Fruit fly (Drosophila melanogaster) whole organism, embryonic: Measurements from ENCODE around the gene kel.

Experiments used
- ATbp ChIP-seq: fragments of 200-800 bp; sonication (Bioruptor generic); optimal IDR thresholded peaks from 2 replicates; lab custom pipeline; 2017; ENCODE audit warnings: missing biosample characterization, mild to moderate bottlenecking, missing genetic modification characterization, missing genetic modification reagents
- Aef1 ChIP-seq: fragments of 200-800 bp; sonication (Bioruptor generic); IDR thresholded peaks from 3 replicates; pipeline ENCODE4 v1.3.6; 2022; ENCODE audit warnings: missing biosample characterization, missing genetic modification characterization
- C15 ChIP-seq: fragments of 200-800 bp; sonication (Bioruptor generic); IDR thresholded peaks from 3 replicates; pipeline ENCODE4 v1.3.6; 2022; ENCODE audit warnings: missing biosample characterization, missing genetic modification characterization
- CG10147 ChIP-seq: fragments of 200-800 bp; sonication (Bioruptor generic); optimal IDR thresholded peaks from 2 replicates; lab custom pipeline; 2019; ENCODE audit warnings: missing biosample characterization, mild to moderate bottlenecking, missing genetic modification characterization, moderate library complexity
- CG1024 ChIP-seq: fragments of 200-800 bp; sonication (Bioruptor generic); IDR thresholded peaks from 2 replicates; pipeline ENCODE4 v1.3.6; 2022; ENCODE audit warnings: missing biosample characterization, missing genetic modification characterization
- CG10267 ChIP-seq: fragments of 200-800 bp; sonication (Bioruptor generic); optimal IDR thresholded peaks from 2 replicates; lab custom pipeline; 2018; ENCODE audit warnings: missing biosample characterization, mild to moderate bottlenecking, missing genetic modification characterization, moderate library complexity
- CG11456 ChIP-seq: fragments of 200-800 bp; sonication (Bioruptor generic); IDR thresholded peaks from 3 replicates; pipeline ENCODE4 v1.3.6; 2022; ENCODE audit warnings: missing biosample characterization, missing genetic modification characterization
- CG11560 ChIP-seq: fragments of 200-800 bp; sonication (Bioruptor generic); IDR thresholded peaks from 3 replicates; pipeline ENCODE4 v1.3.6; 2022; ENCODE audit warnings: missing biosample characterization, missing genetic modification characterization
- CG12219 ChIP-seq: fragments of 200-800 bp; sonication (Bioruptor generic); optimal IDR thresholded peaks from 3 replicates; lab custom pipeline; 2018; ENCODE audit warnings: missing biosample characterization, mild to moderate bottlenecking, missing genetic modification characterization
- CG13424 ChIP-seq: fragments of 200-800 bp; sonication (Bioruptor generic); optimal IDR thresholded peaks from 2 replicates; lab custom pipeline; 2019; ENCODE audit warnings: missing biosample characterization, mild to moderate bottlenecking, missing genetic modification characterization, moderate library complexity
- CG15601 ChIP-seq: fragments of 200-800 bp; sonication (Bioruptor generic); optimal IDR thresholded peaks from 3 replicates; lab custom pipeline; 2019; ENCODE audit warnings: missing biosample characterization, mild to moderate bottlenecking, missing genetic modification characterization, moderate library complexity
- CG1602 ChIP-seq: fragments of 200-800 bp; sonication (Bioruptor generic); optimal IDR thresholded peaks from 3 replicates; lab custom pipeline; 2016; ENCODE audit warnings: missing biosample characterization, missing genetic modification characterization
- CG16813 ChIP-seq: fragments of 200-800 bp; sonication (Bioruptor generic); IDR thresholded peaks from 3 replicates; pipeline ENCODE4 v1.3.6; 2022; ENCODE audit warnings: missing biosample characterization, missing genetic modification characterization; ENCODE audit not compliant: partially characterized antibody
- CG17361 ChIP-seq: fragments of 200-800 bp; sonication (Bioruptor generic); IDR thresholded peaks from 3 replicates; pipeline ENCODE4 v1.3.6; 2022; ENCODE audit warnings: missing biosample characterization, missing genetic modification characterization
- CG18619 ChIP-seq: fragments of 200-800 bp; sonication (Bioruptor generic); optimal IDR thresholded peaks from 3 replicates; lab custom pipeline; 2017; ENCODE audit warnings: missing biosample characterization, mild to moderate bottlenecking, missing genetic modification characterization
- CG2120 ChIP-seq: fragments of 200-800 bp; sonication (Bioruptor generic); optimal IDR thresholded peaks from 3 replicates; lab custom pipeline; 2016; ENCODE audit warnings: missing biosample characterization, missing genetic modification characterization
- CG33213 ChIP-seq: fragments of 200-800 bp; sonication (Bioruptor generic); optimal IDR thresholded peaks from 3 replicates; lab custom pipeline; 2016; ENCODE audit warnings: missing biosample characterization, missing genetic modification characterization
- CG4617 ChIP-seq: fragments of 200-800 bp; sonication (Bioruptor generic); optimal IDR thresholded peaks from 3 replicates; lab custom pipeline; 2016; ENCODE audit warnings: missing biosample characterization, missing genetic modification characterization, borderline replicate concordance
- CG6813 ChIP-seq: fragments of 200-800 bp; sonication (Bioruptor generic); optimal IDR thresholded peaks from 2 replicates; lab custom pipeline; 2017; ENCODE audit warnings: missing biosample characterization, missing genetic modification characterization, mild to moderate bottlenecking, moderate library complexity, missing genetic modification reagents
- CG7357 ChIP-seq: fragments of 200-800 bp; sonication (Bioruptor generic); IDR thresholded peaks from 3 replicates; pipeline ENCODE4 v1.3.6; 2022; ENCODE audit warnings: missing biosample characterization, missing genetic modification characterization
- CG7839 ChIP-seq: fragments of 200-800 bp; sonication (Bioruptor generic); optimal IDR thresholded peaks from 3 replicates; lab custom pipeline; 2018; ENCODE audit warnings: missing biosample characterization, mild to moderate bottlenecking, missing genetic modification characterization, moderate library complexity
- Dll ChIP-seq: fragments of 200-800 bp; sonication (Bioruptor generic); IDR thresholded peaks from 4 replicates; pipeline ENCODE4 v1.3.6; 2022; ENCODE audit warnings: missing biosample characterization, missing genetic modification characterization; ENCODE audit not compliant: partially characterized antibody
- Ets97D ChIP-seq: fragments of 200-800 bp; sonication (Bioruptor generic); optimal IDR thresholded peaks from 3 replicates; lab custom pipeline; 2016; ENCODE audit warnings: missing biosample characterization, missing genetic modification characterization
- HLHmδ ChIP-seq: fragments of 200-800 bp; sonication (Bioruptor generic); optimal IDR thresholded peaks from 2 replicates; lab custom pipeline; 2018; ENCODE audit warnings: missing biosample characterization, mild to moderate bottlenecking, missing genetic modification characterization, moderate library complexity
- HmgD ChIP-seq: fragments of 200-800 bp; sonication (Bioruptor generic); optimal IDR thresholded peaks from 3 replicates; lab custom pipeline; 2016; ENCODE audit warnings: missing biosample characterization, missing genetic modification characterization
- Lim3 ChIP-seq: fragments of 200-800 bp; sonication (Bioruptor generic); IDR thresholded peaks from 2 replicates; pipeline ENCODE4 v1.3.6; 2022; ENCODE audit warnings: missing biosample characterization, missing genetic modification characterization
- Opbp ChIP-seq: fragments of 200-800 bp; sonication (Bioruptor generic); IDR thresholded peaks from 3 replicates; pipeline ENCODE4 v1.3.6; 2022; ENCODE audit warnings: missing biosample characterization, missing genetic modification characterization; ENCODE audit not compliant: partially characterized antibody
- Ravus ChIP-seq: fragments of 200-800 bp; sonication (Bioruptor generic); IDR thresholded peaks from 2 replicates; pipeline ENCODE4 v1.3.6; 2022; ENCODE audit warnings: missing biosample characterization, missing genetic modification characterization
- Sry-β ChIP-seq: fragments of 200-800 bp; sonication (Bioruptor generic); optimal IDR thresholded peaks from 2 replicates; lab custom pipeline; 2018; ENCODE audit warnings: missing biosample characterization, mild to moderate bottlenecking, missing genetic modification characterization, moderate library complexity
- Tbp ChIP-seq: fragments of >200 bp; optimal IDR thresholded peaks from 2 replicates; lab custom pipeline; 2018; ENCODE audit warnings: missing biosample characterization, missing genetic modification characterization
- bowl ChIP-seq: fragments of 200-800 bp; sonication (Bioruptor generic); IDR thresholded peaks from 2 replicates; pipeline ENCODE4 v1.3.6; 2022; ENCODE audit warnings: missing biosample characterization, missing genetic modification characterization
- cas ChIP-seq: fragments of 200-800 bp; sonication (Bioruptor generic); IDR thresholded peaks from 2 replicates; pipeline ENCODE4 v1.3.6; 2022; ENCODE audit warnings: missing biosample characterization, missing genetic modification characterization
- ci ChIP-seq: fragments of 200-800 bp; sonication (Bioruptor generic); IDR thresholded peaks from 3 replicates; pipeline ENCODE4 v1.3.6; 2022; ENCODE audit warnings: missing biosample characterization, missing genetic modification characterization
- crol ChIP-seq: fragments of 200-800 bp; sonication (Bioruptor generic); IDR thresholded peaks from 2 replicates; pipeline ENCODE4 v1.3.6; 2022; ENCODE audit warnings: missing biosample characterization, missing genetic modification characterization
- da ChIP-seq: fragments of 200-800 bp; sonication (Bioruptor generic); optimal IDR thresholded peaks from 2 replicates; lab custom pipeline; 2016; ENCODE audit warnings: missing biosample characterization, missing genetic modification characterization
- dimm ChIP-seq: fragments of 200-800 bp; sonication (Bioruptor generic); IDR thresholded peaks from 2 replicates; pipeline ENCODE4 v1.3.6; 2022; ENCODE audit warnings: missing biosample characterization, missing genetic modification characterization
- ems ChIP-seq: fragments of 200-800 bp; sonication (Bioruptor generic); optimal IDR thresholded peaks from 3 replicates; lab custom pipeline; 2016; ENCODE audit warnings: missing biosample characterization, missing genetic modification characterization
- gsb-n ChIP-seq: fragments of 200-800 bp; sonication (Bioruptor generic); optimal IDR thresholded peaks from 3 replicates; lab custom pipeline; 2018; ENCODE audit warnings: missing biosample characterization, mild to moderate bottlenecking, missing genetic modification characterization
- gt ChIP-seq: fragments of 200-800 bp; sonication (Bioruptor generic); IDR thresholded peaks from 2 replicates; pipeline ENCODE4 v1.3.6; 2022; ENCODE audit warnings: missing biosample characterization, missing genetic modification characterization
- hbn ChIP-seq: fragments of 200-800 bp; sonication (Bioruptor generic); IDR thresholded peaks from 2 replicates; pipeline ENCODE4 v1.3.6; 2022; ENCODE audit warnings: missing biosample characterization, missing genetic modification characterization; ENCODE audit not compliant: partially characterized antibody
- jing ChIP-seq: fragments of 200-800 bp; sonication (Bioruptor generic); optimal IDR thresholded peaks from 2 replicates; lab custom pipeline; 2018; ENCODE audit warnings: missing biosample characterization, mild to moderate bottlenecking, missing genetic modification characterization
- lilli ChIP-seq: fragments of 200-800 bp; sonication (Bioruptor generic); optimal IDR thresholded peaks from 3 replicates; lab custom pipeline; 2016; ENCODE audit warnings: missing biosample characterization, missing genetic modification characterization
- lov ChIP-seq, 2 experiments: fragments of 200-800 bp in 1 of 2; fragments of >200 bp in 1 of 2; sonication (Bioruptor generic) in 1 of 2; IDR thresholded peaks in 1 of 2; optimal IDR thresholded peaks in 1 of 2; 2 replicates in 1 of 2; 3 replicates in 1 of 2; pipeline versions ENCODE4 v1.3.6 to Lab custom; 2017 to 2022; ENCODE audit warnings: missing biosample characterization in 1 of 2, missing genetic modification characterization in 1 of 2
- pb ChIP-seq: fragments of 200-800 bp; sonication (Bioruptor generic); optimal IDR thresholded peaks from 3 replicates; lab custom pipeline; 2016; ENCODE audit warnings: missing biosample characterization, missing genetic modification characterization
- peb ChIP-seq: fragments of 200-800 bp; sonication (Bioruptor generic); IDR thresholded peaks from 2 replicates; pipeline ENCODE4 v1.3.6; 2022; ENCODE audit warnings: missing biosample characterization, missing genetic modification characterization
- salm ChIP-seq: fragments of 200-800 bp; sonication (Bioruptor generic); optimal IDR thresholded peaks from 2 replicates; lab custom pipeline; 2018; ENCODE audit warnings: missing biosample characterization, mild to moderate bottlenecking, missing genetic modification characterization
- ssp ChIP-seq: fragments of 200-800 bp; sonication (Bioruptor generic); IDR thresholded peaks from 2 replicates; pipeline ENCODE4 v1.3.6; 2022; ENCODE audit warnings: missing biosample characterization, missing genetic modification characterization
- trh ChIP-seq: fragments of 200-800 bp; sonication (Bioruptor generic); optimal IDR thresholded peaks from 2 replicates; lab custom pipeline; 2016; ENCODE audit warnings: missing biosample characterization, missing genetic modification characterization
- wek ChIP-seq: fragments of 200-800 bp; sonication (Bioruptor generic); optimal IDR thresholded peaks from 3 replicates; lab custom pipeline; 2018; ENCODE audit warnings: missing biosample characterization, mild to moderate bottlenecking, missing genetic modification characterization, moderate library complexity

The kel gene

dm6 chr2L:18184648-18185243 lies 46.9 kb upstream of the kel start, which contains the start of gene Ptp36E (continued):
- TF ChIP-seq CG7357 (peak; percentile 80), Tbp (GFP tag; lab: Kevin White, UChicago) (no peak), Dll (GFP tag; lab: Robert Waterston, UW) (no peak), wek (GFP tag; lab: Kevin White, UChicago) (no peak), CG10147 (GFP tag; lab: Kevin White, UChicago) (peak; percentile 26), CG6813 (GFP tag; lab: Kevin White, UChicago) (peak; percentile 85), CG10267 (peak; percentile 69), ATbp (GFP tag; lab: Kevin White, UChicago) (peak; percentile 79), Opbp (GFP tag; lab: Robert Waterston, UW) (no peak), hbn (GFP tag; lab: Robert Waterston, UW) (no peak), cas (GFP tag; lab: Robert Waterston, UW) (no peak), CG16813 (GFP tag; lab: Robert Waterston, UW) (no peak), CG7839 (peak; percentile 81), CG1024 (no peak), Ets97D (GFP tag; lab: Kevin White, UChicago) (no peak), CG11560 (tag; lab: Robert Waterston, UW) (peak; percentile 66; the same call in 2 of the 3 replicates), lov (optimal IDR thresholded peaks at IDR 0.05; lab: Kevin White, UChicago) (no peak), lov (GFP tag; IDR thresholded peaks at IDR 0.05; lab: Robert Waterston, UW) (0 out of 3 replicates have a peak, but pooled peaks have one; percentile 36), CG33213 (GFP tag; lab: Kevin White, UChicago) (no peak), gt (0 out of 2 replicates have a peak, but pooled peaks have one; percentile 38), Lim3 (no peak), Sry-β (GFP tag; lab: Kevin White, UChicago) (no peak), salm (peak; percentile 77), jing (GFP tag; lab: Kevin White, UChicago) (no peak), dimm (GFP tag; lab: Robert Waterston, UW) (peak; percentile 50), bowl (0 out of 2 replicates have a peak, but pooled peaks have one; percentile 22), peb (GFP tag; lab: Robert Waterston, UW) (peak; percentile 61; the same call in 1 of the 2 replicates), crol (GFP tag; lab: Robert Waterston, UW) (peak; percentile 81), lilli (GFP tag; lab: Kevin White, UChicago) (peak; percentile 42), CG1602 (GFP tag; lab: Kevin White, UChicago) (peak; percentile 50), Aef1 (GFP tag; lab: Robert Waterston, UW) (peak; percentile 77), HLHmδ (no peak), Ravus (no peak; the same call in 1 of the 2 replicates), ssp (GFP tag; lab: Robert Waterston, UW) (peak; percentile 54), trh (GFP tag; lab: Kevin White, UChicago) (no peak), CG2120 (GFP tag; lab: Kevin White, UChicago) (peak; percentile 85), da (GFP tag; lab: Kevin White, UChicago) (no peak), CG12219 (peak; percentile 56), gsb-n (peak; percentile 63), CG17361 (GFP tag; lab: Robert Waterston, UW) (peak; percentile 89; the same call in 2 of the 3 replicates), ci (GFP tag; lab: Robert Waterston, UW) (peak; percentile 35; the same call in 1 of the 3 replicates), HmgD (GFP tag; lab: Kevin White, UChicago) (no peak), C15 (GFP tag; lab: Robert Waterston, UW) (peak; percentile 28; the same call in 1 of the 3 replicates), CG15601 (tag; lab: Kevin White, UChicago) (no peak), ems (GFP tag; lab: Kevin White, UChicago) (no peak), CG4617 (peak; percentile 32), CG11456 (GFP tag; lab: Robert Waterston, UW) (peak; percentile 64; the same call in 2 of the 3 replicates), CG13424 (tag; lab: Kevin White, UChicago) (peak; percentile 90), CG18619 (GFP tag; lab: Kevin White, UChicago) (peak; percentile 65), pb (GFP tag; lab: Kevin White, UChicago) (no peak)
